Worm (Caenorhabditis elegans) whole organism, L3 larva: Measurements from ENCODE around the gene C07E3.8.

ENCODE experiments used
- R02D3.7 ChIP-seq: fragments of 150-350 bp; optimal IDR thresholded peaks from 2 replicates; lab custom pipeline; 2014; ENCODE audit warnings: missing biosample characterization, missing genetic modification characterization
- ZK546.5 ChIP-seq: sonication (generic microtip); optimal IDR thresholded peaks from 2 replicates; lab custom pipeline; 2017; ENCODE audit warnings: missing biosample characterization, missing genetic modification characterization
- aly-2 ChIP-seq: fragments of 150-350 bp; optimal IDR thresholded peaks from 2 replicates; lab custom pipeline; 2014; ENCODE audit warnings: missing biosample characterization, missing genetic modification characterization
- ama-1 ChIP-seq: fragments of 150-350 bp; optimal IDR thresholded peaks from 2 replicates; lab custom pipeline; 2018
- ceh-16 ChIP-seq: sonication (generic microtip); optimal IDR thresholded peaks from 2 replicates; lab custom pipeline; 2017; ENCODE audit warnings: missing biosample characterization, missing genetic modification characterization
- ceh-28 ChIP-seq: fragments of 150-350 bp; optimal IDR thresholded peaks from 2 replicates; lab custom pipeline; 2014; ENCODE audit warnings: missing biosample characterization, missing genetic modification reagents, missing genetic modification characterization
- ceh-82 ChIP-seq: fragments of 150-350 bp; optimal IDR thresholded peaks from 2 replicates; lab custom pipeline; 2014; ENCODE audit warnings: missing biosample characterization, missing genetic modification characterization
- ceh-9 ChIP-seq: sonication (generic microtip); optimal IDR thresholded peaks from 2 replicates; lab custom pipeline; 2018; ENCODE audit warnings: missing biosample characterization, missing genetic modification characterization
- daf-12 ChIP-seq: fragments of 150-350 bp; optimal IDR thresholded peaks from 2 replicates; lab custom pipeline; 2014; ENCODE audit warnings: missing biosample characterization, missing genetic modification reagents, missing genetic modification characterization
- egl-27 ChIP-seq: sonication (generic microtip); optimal IDR thresholded peaks from 4 replicates; lab custom pipeline; 2017; ENCODE audit warnings: missing biosample characterization, missing genetic modification reagents, missing genetic modification characterization
- egl-5 ChIP-seq: fragments of 150-350 bp; optimal IDR thresholded peaks from 2 replicates; lab custom pipeline; 2017; ENCODE audit warnings: missing biosample characterization, missing genetic modification reagents, missing genetic modification characterization, inconsistent platforms
- elt-1 ChIP-seq: fragments of 150-350 bp; optimal IDR thresholded peaks from 2 replicates; lab custom pipeline; 2014; ENCODE audit warnings: missing biosample characterization, missing genetic modification characterization
- elt-2 ChIP-seq: sonication (generic microtip); optimal IDR thresholded peaks from 2 replicates; lab custom pipeline; 2016; ENCODE audit warnings: missing genetic modification reagents, mild to moderate bottlenecking, missing genetic modification characterization, missing compliant biosample characterization
- eor-1 ChIP-seq, 2 experiments: fragments of 150-350 bp; optimal IDR thresholded peaks; 2 replicates each; lab custom pipeline; 2014 to 2018; ENCODE audit warnings: missing biosample characterization in 2 of 2, missing genetic modification characterization in 2 of 2
- fkh-10 ChIP-seq: sonication (generic microtip); optimal IDR thresholded peaks from 2 replicates; lab custom pipeline; 2017; ENCODE audit warnings: missing biosample characterization, missing genetic modification reagents, missing genetic modification characterization
- fkh-2 ChIP-seq: fragments of 150-350 bp; optimal IDR thresholded peaks from 2 replicates; lab custom pipeline; 2014; ENCODE audit warnings: missing biosample characterization, missing genetic modification reagents, missing genetic modification characterization
- fos-1 ChIP-seq: fragments of 150-350 bp; optimal IDR thresholded peaks from 2 replicates; lab custom pipeline; 2014; ENCODE audit warnings: missing biosample characterization, missing genetic modification characterization
- hmg-11 ChIP-seq: sonication (generic microtip); optimal IDR thresholded peaks from 2 replicates; lab custom pipeline; 2016; ENCODE audit warnings: missing genetic modification characterization, missing compliant biosample characterization
- jun-1 ChIP-seq: fragments of 150-350 bp; optimal IDR thresholded peaks from 2 replicates; lab custom pipeline; 2014; ENCODE audit warnings: missing biosample characterization, missing genetic modification reagents, missing genetic modification characterization
- lin-15B ChIP-seq: fragments of 150-350 bp; optimal IDR thresholded peaks from 2 replicates; lab custom pipeline; 2014; ENCODE audit warnings: missing biosample characterization, missing genetic modification characterization
- lin-39 ChIP-seq: fragments of 150-350 bp; optimal IDR thresholded peaks from 2 replicates; lab custom pipeline; 2018; ENCODE audit warnings: missing biosample characterization, missing genetic modification reagents, missing genetic modification characterization
- lsy-12 ChIP-seq: sonication (generic microtip); optimal IDR thresholded peaks from 2 replicates; lab custom pipeline; 2016; ENCODE audit warnings: mild to moderate bottlenecking, missing genetic modification characterization, missing compliant biosample characterization
- mml-1 ChIP-seq: fragments of 150-350 bp; sonication (generic microtip); optimal IDR thresholded peaks from 3 replicates; lab custom pipeline; 2014; ENCODE audit warnings: missing biosample characterization, missing genetic modification characterization
- nfya-1 ChIP-seq: sonication (generic microtip); optimal IDR thresholded peaks from 2 replicates; lab custom pipeline; 2017; ENCODE audit warnings: missing genetic modification characterization, mild to moderate bottlenecking, missing compliant biosample characterization, antibody characterized with exemption, moderate library complexity; ENCODE audit not compliant: insufficient read depth
- nhr-11 ChIP-seq: fragments of 150-350 bp; optimal IDR thresholded peaks from 2 replicates; lab custom pipeline; 2014; ENCODE audit warnings: missing biosample characterization, missing genetic modification characterization
- nhr-12 ChIP-seq: fragments of 150-350 bp; optimal IDR thresholded peaks from 2 replicates; lab custom pipeline; 2014; ENCODE audit warnings: missing biosample characterization, missing genetic modification characterization
- nhr-23 ChIP-seq: fragments of 150-350 bp; optimal IDR thresholded peaks from 2 replicates; lab custom pipeline; 2014; ENCODE audit warnings: missing biosample characterization, missing genetic modification reagents, missing genetic modification characterization
- nhr-237 ChIP-seq: fragments of 150-350 bp; optimal IDR thresholded peaks from 2 replicates; lab custom pipeline; 2014; ENCODE audit warnings: missing biosample characterization, missing genetic modification characterization
- nhr-25 ChIP-seq: sonication (generic microtip); optimal IDR thresholded peaks from 2 replicates; lab custom pipeline; 2017; ENCODE audit warnings: missing biosample characterization, missing genetic modification characterization
- nhr-28 ChIP-seq: fragments of 150-350 bp; optimal IDR thresholded peaks from 2 replicates; lab custom pipeline; 2014; ENCODE audit warnings: missing biosample characterization, missing genetic modification characterization
- nhr-43 ChIP-seq: sonication (generic microtip); optimal IDR thresholded peaks from 2 replicates; lab custom pipeline; 2016; ENCODE audit warnings: mild to moderate bottlenecking, missing genetic modification characterization, missing compliant biosample characterization; ENCODE audit not compliant: poor library complexity, severe bottlenecking
- nhr-76 ChIP-seq: fragments of 150-350 bp; sonication (generic microtip); optimal IDR thresholded peaks from 5 replicates; lab custom pipeline; 2014; ENCODE audit warnings: missing biosample characterization, missing genetic modification characterization
- nhr-77 ChIP-seq: fragments of 150-350 bp; optimal IDR thresholded peaks from 2 replicates; lab custom pipeline; 2014; ENCODE audit warnings: missing biosample characterization, missing genetic modification characterization
- pha-4 ChIP-seq: fragments of 150-350 bp; optimal IDR thresholded peaks from 2 replicates; lab custom pipeline; 2014; ENCODE audit warnings: missing biosample characterization, missing genetic modification reagents, missing genetic modification characterization
- sea-2 ChIP-seq: fragments of 150-350 bp; sonication (generic microtip); optimal IDR thresholded peaks from 4 replicates; lab custom pipeline; 2014; ENCODE audit warnings: missing biosample characterization, missing genetic modification reagents, missing genetic modification characterization
- skn-1 ChIP-seq: fragments of 150-350 bp; optimal IDR thresholded peaks from 2 replicates; lab custom pipeline; 2014; ENCODE audit warnings: missing biosample characterization, missing genetic modification characterization
- unc-39 ChIP-seq: sonication (generic microtip); optimal IDR thresholded peaks from 4 replicates; lab custom pipeline; 2017; ENCODE audit warnings: missing biosample characterization, missing genetic modification characterization
- unc-62 ChIP-seq: fragments of 150-350 bp; sonication (generic microtip); optimal IDR thresholded peaks from 4 replicates; lab custom pipeline; 2014; ENCODE audit warnings: missing biosample characterization, missing genetic modification reagents, missing genetic modification characterization
- ztf-11 ChIP-seq: fragments of 150-350 bp; optimal IDR thresholded peaks from 2 replicates; lab custom pipeline; 2014; ENCODE audit warnings: missing biosample characterization, missing genetic modification characterization

C07E3.8 gene

ce11 chrII:10309337-10309736 lies 42.7 kb upstream of the C07E3.8 start, which contains the start of gene ZK970.8:
TSS of gene ZK970.8 (plus strand) at chrII:10309637.
- TF ChIP-seq nhr-43 (tag; lab: Kevin White, UChicago), result no peak
- no peak for TF ChIP-seq nfya-1 (tag; lab: Kevin White, UChicago)
- TF ChIP-seq eor-1 (tag; optimal IDR thresholded peaks at IDR 0.05; lab: Kevin White, UChicago), result no peak
- TF ChIP-seq nhr-77, result no peak
- TF ChIP-seq daf-12 (tag; lab: Kevin White, UChicago), result no peak
- TF ChIP-seq ceh-9, result no peak
- no peak for TF ChIP-seq lsy-12 (tag; lab: Kevin White, UChicago)
- TF ChIP-seq nhr-12 (tag; lab: Kevin White, UChicago), result no peak
- TF ChIP-seq lin-15B, result no peak

ce11 chrII:10311973-10312372 lies 40.1 kb upstream of the C07E3.8 start, which contains the start of gene srlf-34:
TSS of gene srlf-34 (plus strand) at chrII:10312293.
- TF ChIP-seq nhr-11 (tag; lab: Kevin White, UChicago), result no peak
- peak; percentile 28 for TF ChIP-seq nhr-25

ce11 chrII:10315252-10315651 lies 36.8 kb upstream of the C07E3.8 start, which contains the start of gene idpp-8:
TSS of gene idpp-8 (plus strand) at chrII:10315552.
- TF ChIP-seq aly-2 (tag; lab: Kevin White, UChicago), result no peak
- no peak for TF ChIP-seq nhr-43 (tag; lab: Kevin White, UChicago)
- no peak for TF ChIP-seq nhr-23 (tag; lab: Kevin White, UChicago)
- TF ChIP-seq fkh-2 (tag; lab: Kevin White, UChicago), result no peak
- TF ChIP-seq ceh-28 (tag; lab: Kevin White, UChicago), result no peak
- TF ChIP-seq ZK546.5, result no peak
- no peak for TF ChIP-seq hmg-11 (tag; lab: Kevin White, UChicago)
- no peak for TF ChIP-seq ceh-82 (tag; lab: Kevin White, UChicago)
- no peak for TF ChIP-seq nfya-1 (tag; lab: Kevin White, UChicago)
- no peak for TF ChIP-seq jun-1 (tag; lab: Kevin White, UChicago)
- no peak for TF ChIP-seq R02D3.7 (tag; lab: Kevin White, UChicago)
- no peak for TF ChIP-seq nhr-11 (tag; lab: Kevin White, UChicago)
- TF ChIP-seq ceh-16, result no peak
- TF ChIP-seq fos-1, result no peak
- no peak for TF ChIP-seq nhr-237 (tag; lab: Kevin White, UChicago)
- no peak for TF ChIP-seq skn-1 (tag; lab: Kevin White, UChicago)
- no peak for TF ChIP-seq nhr-25

ce11 chrII:10316119-10316518 lies 35.9 kb upstream of the C07E3.8 start, which contains the start of gene gcy-5:
TSS of gene gcy-5 (minus strand) at chrII:10316219.
- TF ChIP-seq lin-39 (tag; lab: Kevin White, UChicago) (no peak), ama-1 (lab: Kevin White, UChicago) (no peak), egl-27 (tag; lab: Kevin White, UChicago) (no peak), ztf-11 (tag; lab: Kevin White, UChicago) (no peak), nhr-43 (tag; lab: Kevin White, UChicago) (no peak), fkh-10 (GFP tag; lab: Kevin White, UChicago) (no peak), fkh-2 (tag; lab: Kevin White, UChicago) (no peak), ceh-28 (tag; lab: Kevin White, UChicago) (no peak), elt-1 (tag; lab: Kevin White, UChicago) (no peak), nhr-77 (no peak), nhr-76 (no peak), hmg-11 (tag; lab: Kevin White, UChicago) (no peak), nhr-23 (tag; lab: Kevin White, UChicago) (no peak), unc-62 (GFP tag; lab: Kevin White, UChicago) (no peak)

DNA sequence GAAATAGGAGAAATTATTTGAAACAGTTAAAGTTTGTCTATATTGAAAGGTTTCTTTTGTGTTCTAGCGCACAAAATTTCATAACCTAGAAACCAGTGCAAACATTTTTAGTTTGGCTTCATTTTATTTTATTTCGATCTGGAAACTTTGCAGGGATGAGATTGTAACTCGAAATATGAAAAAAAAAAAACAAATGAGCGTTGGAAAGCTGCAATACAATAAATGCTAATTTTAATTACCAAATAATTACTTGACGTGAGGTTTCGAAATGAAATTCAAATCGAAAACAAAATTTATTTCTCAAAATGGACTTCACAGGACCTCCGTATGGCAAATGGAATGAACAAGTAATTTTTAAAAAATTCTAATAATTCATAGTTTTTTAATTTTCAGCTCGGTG lies 35.1 kb upstream of the C07E3.8 start, which contains the start of gene M02G9.4:
TSS of gene M02G9.4 (plus strand) at position 301 of the 400 bp plus-strand sequence.
- TF ChIP-seq nhr-11 (tag; lab: Kevin White, UChicago) (no peak), pha-4 (tag; lab: Kevin White, UChicago) (no peak), ceh-82 (tag; lab: Kevin White, UChicago) (no peak), egl-5 (tag; lab: Kevin White, UChicago) (no peak), aly-2 (tag; lab: Kevin White, UChicago) (no peak), elt-2 (tag; lab: Kevin White, UChicago) (no peak), nhr-77 (no peak), jun-1 (tag; lab: Kevin White, UChicago) (no peak), nhr-28 (no peak), daf-12 (tag; lab: Kevin White, UChicago) (no peak), sea-2 (GFP tag; lab: Kevin White, UChicago) (no peak), unc-39 (no peak), mml-1 (tag; lab: Kevin White, UChicago) (no peak), nhr-25 (no peak), unc-62 (GFP tag; lab: Kevin White, UChicago) (no peak)
